Fruit fly (Drosophila melanogaster): Measurements from ENCODE around the gene Pus10.

Gene Pus10

DNA sequence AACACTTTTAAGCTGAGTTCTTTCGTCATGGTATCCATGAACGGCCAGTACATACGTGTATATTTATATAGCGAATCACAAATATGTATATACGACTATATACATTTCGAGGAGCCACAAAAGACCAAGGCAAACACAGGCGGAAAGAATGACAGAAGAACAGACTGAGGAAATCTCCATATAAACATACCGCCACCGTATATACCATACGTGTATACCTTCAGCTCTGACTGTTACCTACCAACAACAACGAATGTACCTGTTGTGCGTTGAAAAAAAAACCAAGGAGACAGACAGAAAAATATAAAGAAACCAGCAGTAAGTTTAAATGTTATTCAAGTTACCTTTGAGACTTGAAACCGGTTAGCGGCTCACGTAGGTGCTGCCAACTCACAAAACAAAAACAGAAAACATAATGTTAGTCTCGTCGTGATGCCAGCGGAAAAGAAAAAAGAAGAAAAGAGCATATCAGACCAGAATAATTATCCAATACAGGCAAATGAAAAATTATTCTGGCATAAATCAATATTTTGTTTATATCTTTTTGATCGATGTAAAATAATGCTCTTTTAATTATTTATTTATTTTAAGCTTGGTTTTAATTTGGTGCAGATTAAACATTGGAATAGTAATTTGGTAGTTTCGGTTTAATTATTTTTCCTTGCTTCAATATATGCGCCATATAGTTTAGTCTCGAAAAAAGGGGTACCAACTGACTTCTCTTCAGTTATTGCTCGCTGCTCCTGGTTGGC lies 16.6 kb upstream of the Pus10 start (continued):
- TF ChIP-seq nom (GFP tag; optimal IDR thresholded peaks at IDR 0.05) (peak; percentile 71), B-H2 (GFP tag; optimal IDR thresholded peaks at IDR 0.05) (peak; percentile 7), mirr (GFP tag; optimal IDR thresholded peaks at IDR 0.05) (peak; percentile 56), CG8924 (tag; optimal IDR thresholded peaks at IDR 0.05) (peak; percentile 18), CG7987 (GFP tag; optimal IDR thresholded peaks at IDR 0.05) (peak; percentile 38), CG3847 (GFP tag; IDR thresholded peaks at IDR 0.05) (no peak), trem (tag; optimal IDR thresholded peaks at IDR 0.05) (peak; percentile 69), sima (GFP tag; optimal IDR thresholded peaks at IDR 0.05) (no peak), Meics (GFP tag; optimal IDR thresholded peaks at IDR 0.05) (peak; percentile 19), Med (GFP tag) (peak; percentile 73), CG16779 (GFP tag; IDR thresholded peaks at IDR 0.05) (0 out of 2 replicates have a peak, but pooled peaks have one; percentile 47), chinmo (GFP tag; IDR thresholded peaks at IDR 0.05; ENCODE audit: partially characterized antibody) (peak; percentile 81; the same call in 1 of the 4 replicates), CG9727 (GFP tag; optimal IDR thresholded peaks at IDR 0.05) (no peak), lab (GFP tag; optimal IDR thresholded peaks at IDR 0.05) (peak; percentile 46), pros (GFP tag; optimal IDR thresholded peaks at IDR 0.05) (peak; percentile 59), CG8290 (GFP tag; optimal IDR thresholded peaks at IDR 0.05) (no peak), CG8290 (tag; optimal IDR thresholded peaks at IDR 0.05) (peak in 1 of 2 experiments; percentile 58), cg (GFP tag; optimal IDR thresholded peaks at IDR 0.05) (peak; percentile 22), Sox100B (GFP tag; optimal IDR thresholded peaks at IDR 0.05) (no peak), CG12071 (GFP tag; optimal IDR thresholded peaks at IDR 0.05) (peak; percentile 0)

DNA sequence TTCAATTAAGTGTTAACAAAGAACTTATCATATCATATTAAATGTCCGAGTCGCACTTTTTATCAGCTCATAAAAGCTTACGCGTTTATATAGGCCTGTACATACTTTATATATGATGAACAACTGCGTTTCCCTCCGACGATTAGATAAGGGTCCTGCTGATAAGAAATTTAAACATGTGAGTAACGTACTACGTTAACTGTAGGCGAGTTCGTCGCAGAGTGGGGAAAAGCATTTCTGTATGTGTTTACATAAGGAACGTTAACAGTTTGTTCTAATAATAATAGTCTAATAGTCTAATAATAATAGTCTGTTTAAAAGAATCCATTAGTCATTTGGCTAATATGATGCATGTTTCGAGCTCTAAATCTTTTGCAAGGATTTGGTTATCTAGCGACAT lies 15.3 kb upstream of the Pus10 start:
- TF ChIP-seq luna (GFP tag; optimal IDR thresholded peaks at IDR 0.05) (no peak), CG34376 (GFP tag; optimal IDR thresholded peaks at IDR 0.05) (peak; percentile 22), Med (GFP tag) (peak; percentile 61), CG7963 (GFP tag; IDR thresholded peaks at IDR 0.05; ENCODE audit: partially characterized antibody) (no peak), sd (tag; optimal IDR thresholded peaks at IDR 0.05) (peak; percentile 21), CG2199 (GFP tag; IDR thresholded peaks at IDR 0.05) (no peak), eve (GFP tag; optimal IDR thresholded peaks at IDR 0.05) (peak in 1 of 2 experiments; percentile 10), CG9437 (GFP tag; optimal IDR thresholded peaks at IDR 0.05) (peak; percentile 10), B-H2 (GFP tag; optimal IDR thresholded peaks at IDR 0.05) (peak; percentile 13), Taf1 (GFP tag; IDR thresholded peaks at IDR 0.05) (no peak), Atf6 (GFP tag; IDR thresholded peaks at IDR 0.05) (no peak), lab (GFP tag; optimal IDR thresholded peaks at IDR 0.05) (peak; percentile 13), Pdp1 (GFP tag; optimal IDR thresholded peaks at IDR 0.05) (peak in 1 of 2 experiments; percentile 69), lbe (GFP tag; optimal IDR thresholded peaks at IDR 0.05) (peak; percentile 29), ind (GFP tag; optimal IDR thresholded peaks at IDR 0.05) (no peak), gcm2 (GFP tag; optimal IDR thresholded peaks at IDR 0.05) (no peak), CG1603 (tag; optimal IDR thresholded peaks at IDR 0.05) (no peak), trh (GFP tag; optimal IDR thresholded peaks at IDR 0.05) (no peak), CG13296 (GFP tag; optimal IDR thresholded peaks at IDR 0.05) (peak; percentile 21), sug (tag; optimal IDR thresholded peaks at IDR 0.05) (peak; percentile 33), CG2678 (tag; optimal IDR thresholded peaks at IDR 0.05) (peak; percentile 15), Hand (GFP tag; optimal IDR thresholded peaks at IDR 0.05) (no peak), CG15514 (GFP tag; optimal IDR thresholded peaks at IDR 0.05) (no peak), exex (tag; optimal IDR thresholded peaks at IDR 0.05) (peak; percentile 91), mirr (GFP tag; optimal IDR thresholded peaks at IDR 0.05) (peak; percentile 77), sens (GFP tag) (peak; percentile 40), grn (GFP tag; optimal IDR thresholded peaks at IDR 0.05) (peak; percentile 55)

Data from whole organism, embryonic.